Worm (Caenorhabditis elegans) whole organism, L4 larva: ENCODE data around the gene slc-17.4.

Experiments
- Y48G9A.11 ChIP-seq: fragments of 200-800 bp; sonication (Bioruptor generic); IDR thresholded peaks from 2 replicates; pipeline ENCODE4 v1.3.6; 2022; ENCODE audit warnings: missing genetic modification reagents, missing genetic modification characterization, missing compliant biosample characterization
- egl-27 ChIP-seq: sonication (generic microtip); optimal IDR thresholded peaks from 3 replicates; lab custom pipeline; 2017; ENCODE audit warnings: missing biosample characterization, missing genetic modification reagents, missing genetic modification characterization
- lin-39 ChIP-seq: fragments of 150-350 bp; optimal IDR thresholded peaks from 2 replicates; lab custom pipeline; 2014; ENCODE audit warnings: missing biosample characterization, missing genetic modification reagents, missing genetic modification characterization
- mxl-2 ChIP-seq: fragments of 200-800 bp; sonication (Bioruptor generic); conservative IDR thresholded peaks from 2 replicates; pipeline ENCODE4 v1.3.6; 2022; ENCODE audit warnings: missing genetic modification reagents, missing genetic modification characterization, missing compliant biosample characterization

DNA sequence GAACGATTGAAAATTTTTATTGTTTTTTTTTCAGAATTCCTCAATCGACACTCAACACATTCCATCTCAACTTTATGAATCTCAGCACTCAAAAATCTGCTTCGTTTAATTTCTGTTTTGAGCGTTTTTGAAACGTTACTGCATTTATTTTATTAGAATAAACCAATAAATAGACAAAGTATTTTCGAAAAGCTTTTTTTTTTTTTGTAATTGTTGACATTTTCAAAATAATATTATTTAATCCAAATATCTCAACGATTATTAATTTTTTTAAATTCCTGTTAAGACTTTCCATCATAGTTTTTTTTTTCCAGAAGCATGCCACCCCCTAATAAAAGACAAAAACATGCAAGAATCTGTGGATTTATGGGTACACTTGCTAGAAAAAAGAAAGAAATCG lies 40.7 kb upstream of the slc-17.4 start, which contains the start of gene C49C3.7:
- TF ChIP-seq lin-39 (tag; lab: Kevin White, UChicago), result no peak
- no peak for TF ChIP-seq mxl-2 (GFP tag; lab: Robert Waterston, UW)
- no peak for TF ChIP-seq Y48G9A.11
- TF ChIP-seq egl-27 (tag; lab: Kevin White, UChicago), result no peak
